Fruit fly (Drosophila melanogaster) whole organism, embryonic: Measurements from ENCODE around the gene Pgant7.

Source experiments
- Ada2b ChIP-seq: fragments of 200-800 bp; sonication (Bioruptor generic); IDR thresholded peaks from 2 replicates; pipeline ENCODE4 v1.3.6; 2022; ENCODE audit warnings: missing biosample characterization, missing genetic modification characterization
- Awh ChIP-seq: fragments of 200-800 bp; sonication (Bioruptor generic); IDR thresholded peaks from 2 replicates; pipeline ENCODE4, ENCODE4 v1.3.6; 2022; ENCODE audit warnings: missing biosample characterization, missing genetic modification characterization
- CG1024 ChIP-seq: fragments of 200-800 bp; sonication (Bioruptor generic); IDR thresholded peaks from 2 replicates; pipeline ENCODE4 v1.3.6; 2022; ENCODE audit warnings: missing biosample characterization, missing genetic modification characterization
- CG10462 ChIP-seq: fragments of 200-800 bp; sonication (Bioruptor generic); optimal IDR thresholded peaks from 2 replicates; lab custom pipeline; 2016; ENCODE audit warnings: missing biosample characterization, missing genetic modification characterization
- CG10543 ChIP-seq: fragments of 200-800 bp; sonication (Bioruptor generic); optimal IDR thresholded peaks from 3 replicates; lab custom pipeline; 2017; ENCODE audit warnings: missing biosample characterization, mild to moderate bottlenecking, missing genetic modification characterization, moderate library complexity
- CG1233 ChIP-seq: fragments of 200-800 bp; sonication (Bioruptor generic); optimal IDR thresholded peaks from 4 replicates; lab custom pipeline; 2018; ENCODE audit warnings: missing biosample characterization, mild to moderate bottlenecking, missing genetic modification characterization
- CG12744 ChIP-seq: fragments of 200-800 bp; sonication (Bioruptor generic); optimal IDR thresholded peaks from 2 replicates; lab custom pipeline; 2016; ENCODE audit warnings: missing biosample characterization, missing genetic modification characterization
- CG16813 ChIP-seq: fragments of 200-800 bp; sonication (Bioruptor generic); IDR thresholded peaks from 3 replicates; pipeline ENCODE4 v1.3.6; 2022; ENCODE audit warnings: missing biosample characterization, missing genetic modification characterization; ENCODE audit not compliant: partially characterized antibody
- CG16863 ChIP-seq: fragments of 200-800 bp; sonication (Bioruptor generic); optimal IDR thresholded peaks from 3 replicates; lab custom pipeline; 2016; ENCODE audit warnings: missing biosample characterization, missing genetic modification characterization
- CG18764 ChIP-seq: fragments of 200-800 bp; sonication (Bioruptor generic); optimal IDR thresholded peaks from 3 replicates; lab custom pipeline; 2016; ENCODE audit warnings: missing biosample characterization, missing genetic modification characterization
- CG5180 ChIP-seq: fragments of 200-800 bp; sonication (Bioruptor generic); optimal IDR thresholded peaks from 3 replicates; lab custom pipeline; 2017; ENCODE audit warnings: missing biosample characterization, missing genetic modification characterization, mild to moderate bottlenecking, moderate library complexity, missing genetic modification reagents
- CG5245 ChIP-seq: fragments of 200-800 bp; sonication (Bioruptor generic); optimal IDR thresholded peaks from 3 replicates; lab custom pipeline; 2016; ENCODE audit warnings: missing biosample characterization, missing genetic modification characterization
- CG6175 ChIP-seq: fragments of 200-800 bp; sonication (Bioruptor generic); IDR thresholded peaks from 3 replicates; pipeline ENCODE4 v1.3.6; 2022; ENCODE audit warnings: missing biosample characterization, missing genetic modification characterization
- CG6791 ChIP-seq: fragments of 200-800 bp; sonication (Bioruptor generic); IDR thresholded peaks from 3 replicates; pipeline ENCODE4 v1.3.6; 2022; ENCODE audit warnings: missing biosample characterization, missing genetic modification characterization; ENCODE audit not compliant: partially characterized antibody
- CG7271 ChIP-seq: fragments of 200-800 bp; sonication (Bioruptor generic); optimal IDR thresholded peaks from 2 replicates; lab custom pipeline; 2018; ENCODE audit warnings: missing biosample characterization, mild to moderate bottlenecking, missing genetic modification characterization, moderate library complexity
- CG8924 ChIP-seq: fragments of 200-800 bp; optimal IDR thresholded peaks from 3 replicates; lab custom pipeline; 2019; ENCODE audit warnings: missing biosample characterization, mild to moderate bottlenecking, missing genetic modification characterization, moderate library complexity
- CG9817 ChIP-seq: fragments of 200-800 bp; sonication (Bioruptor generic); optimal IDR thresholded peaks from 2 replicates; lab custom pipeline; 2018; ENCODE audit warnings: missing biosample characterization, mild to moderate bottlenecking, missing genetic modification characterization, moderate library complexity
- D ChIP-seq, 2 experiments: fragments of 200-800 bp in 1 of 2; fragments of >200 bp in 1 of 2; sonication (Bioruptor generic) in 1 of 2; optimal IDR thresholded peaks; 2 replicates in 1 of 2; 3 replicates in 1 of 2; lab custom pipeline; 2017; ENCODE audit warnings: mild to moderate bottlenecking in 1 of 2, missing biosample characterization in 1 of 2, missing genetic modification characterization in 1 of 2, missing genetic modification reagents in 1 of 2
- Doc3 ChIP-seq: fragments of 200-800 bp; sonication (Bioruptor generic); IDR thresholded peaks from 3 replicates; pipeline ENCODE4 v1.3.6; 2022; ENCODE audit warnings: missing biosample characterization, missing genetic modification characterization; ENCODE audit not compliant: partially characterized antibody
- Hand ChIP-seq: fragments of 200-800 bp; sonication (Bioruptor generic); optimal IDR thresholded peaks from 2 replicates; lab custom pipeline; 2017; ENCODE audit warnings: mild to moderate bottlenecking, missing biosample characterization, missing genetic modification reagents, missing genetic modification characterization
- HmgD ChIP-seq: fragments of 200-800 bp; sonication (Bioruptor generic); optimal IDR thresholded peaks from 3 replicates; lab custom pipeline; 2016; ENCODE audit warnings: missing biosample characterization, missing genetic modification characterization
- Med ChIP-seq: fragments of 200-800 bp; sonication (Bioruptor generic); peaks from one replicate; lab custom pipeline; 2016; ENCODE audit warnings: missing biosample characterization, missing genetic modification characterization, mild to moderate bottlenecking, inconsistent platforms, moderate library complexity
- NC2α ChIP-seq: fragments of 200-800 bp; sonication (Bioruptor generic); optimal IDR thresholded peaks from 2 replicates; lab custom pipeline; 2016; ENCODE audit warnings: missing biosample characterization, missing genetic modification characterization
- Nf-YC ChIP-seq: fragments of 200-800 bp; optimal IDR thresholded peaks from 3 replicates; lab custom pipeline; 2019; ENCODE audit warnings: missing biosample characterization, mild to moderate bottlenecking, missing genetic modification characterization, moderate library complexity
- Oli ChIP-seq: fragments of 200-800 bp; sonication (Bioruptor generic); optimal IDR thresholded peaks from 2 replicates; lab custom pipeline; 2018; ENCODE audit warnings: missing biosample characterization, mild to moderate bottlenecking, missing genetic modification characterization, moderate library complexity
- Rfx ChIP-seq: fragments of 200-800 bp; sonication (Bioruptor generic); IDR thresholded peaks from 2 replicates; pipeline ENCODE4 v1.3.6; 2022; ENCODE audit warnings: missing biosample characterization, missing genetic modification characterization
- Sry-β ChIP-seq: fragments of 200-800 bp; sonication (Bioruptor generic); optimal IDR thresholded peaks from 2 replicates; lab custom pipeline; 2018; ENCODE audit warnings: missing biosample characterization, mild to moderate bottlenecking, missing genetic modification characterization, moderate library complexity
- Sry-δ ChIP-seq: fragments of 200-800 bp; sonication (Bioruptor generic); optimal IDR thresholded peaks from 2 replicates; lab custom pipeline; 2016; ENCODE audit warnings: missing biosample characterization, missing genetic modification characterization
- Xbp1 ChIP-seq: fragments of 200-800 bp; sonication (Bioruptor generic); optimal IDR thresholded peaks from 3 replicates; lab custom pipeline; 2016; ENCODE audit warnings: missing biosample characterization, mild to moderate bottlenecking, missing genetic modification characterization
- bbx ChIP-seq: fragments of 200-800 bp; sonication (Bioruptor generic); IDR thresholded peaks from 2 replicates; pipeline ENCODE4 v1.3.6; 2022; ENCODE audit warnings: missing biosample characterization, missing genetic modification characterization; ENCODE audit not compliant: partially characterized antibody
- chif ChIP-seq, 2 experiments: fragments of 200-800 bp; sonication (Bioruptor generic); optimal IDR thresholded peaks; 3 replicates each; lab custom pipeline; 2016; ENCODE audit warnings: missing biosample characterization in 2 of 2, missing genetic modification characterization in 2 of 2
- crol ChIP-seq: fragments of 200-800 bp; sonication (Bioruptor generic); IDR thresholded peaks from 2 replicates; pipeline ENCODE4 v1.3.6; 2022; ENCODE audit warnings: missing biosample characterization, missing genetic modification characterization
- eve ChIP-seq, 2 experiments: fragments of >200 bp; optimal IDR thresholded peaks; 2 replicates each; lab custom pipeline; 2017; ENCODE audit warnings: missing biosample characterization in 2 of 2, missing genetic modification characterization in 2 of 2
- fd96Cb ChIP-seq: fragments of 200-800 bp; sonication (Bioruptor generic); optimal IDR thresholded peaks from 2 replicates; lab custom pipeline; 2018; ENCODE audit warnings: missing biosample characterization, mild to moderate bottlenecking, missing genetic modification characterization, moderate library complexity
- gce ChIP-seq: fragments of 200-800 bp; sonication (Bioruptor generic); IDR thresholded peaks from 3 replicates; pipeline ENCODE4 v1.3.6; 2022; ENCODE audit warnings: missing biosample characterization, missing genetic modification characterization
- grn ChIP-seq: fragments of 200-800 bp; sonication (Bioruptor generic); optimal IDR thresholded peaks from 3 replicates; lab custom pipeline; 2017; ENCODE audit warnings: missing biosample characterization, missing genetic modification characterization
- kay ChIP-seq: fragments of 200-800 bp; sonication (Bioruptor generic); optimal IDR thresholded peaks from 2 replicates; lab custom pipeline; 2016; ENCODE audit warnings: missing biosample characterization, missing genetic modification characterization
- lola ChIP-seq, 3 experiments: fragments of >200 bp in 2 of 3; fragments of 200-800 bp in 1 of 3; sonication (Bioruptor generic) in 1 of 3; optimal IDR thresholded peaks; 2 replicates each; lab custom pipeline; 2017 to 2019; ENCODE audit warnings: missing biosample characterization in 3 of 3, missing genetic modification characterization in 3 of 3, mild to moderate bottlenecking in 1 of 3, moderate library complexity in 1 of 3
- row ChIP-seq: fragments of 200-800 bp; sonication (Bioruptor generic); IDR thresholded peaks from 3 replicates; pipeline ENCODE4 v1.3.6; 2022; ENCODE audit warnings: missing biosample characterization, missing genetic modification characterization
- sens ChIP-seq: fragments of 200-800 bp; sonication (Bioruptor generic); peaks from one replicate; lab custom pipeline; 2016; ENCODE audit warnings: missing biosample characterization, missing genetic modification characterization
- shn ChIP-seq: fragments of 200-800 bp; sonication (Bioruptor generic); optimal IDR thresholded peaks from 3 replicates; lab custom pipeline; 2016; ENCODE audit warnings: missing biosample characterization, missing genetic modification characterization
- slp2 ChIP-seq: fragments of 200-800 bp; sonication (Bioruptor generic); optimal IDR thresholded peaks from 2 replicates; lab custom pipeline; 2016; ENCODE audit warnings: missing biosample characterization, missing genetic modification characterization
- sug ChIP-seq: fragments of 200-800 bp; optimal IDR thresholded peaks from 2 replicates; lab custom pipeline; 2019; ENCODE audit warnings: missing biosample characterization, mild to moderate bottlenecking, missing genetic modification characterization, moderate library complexity
- tgo ChIP-seq: fragments of 200-800 bp; sonication (Bioruptor generic); IDR thresholded peaks from 3 replicates; pipeline ENCODE4 v1.3.6; 2022; ENCODE audit warnings: missing biosample characterization, missing genetic modification characterization
- tna ChIP-seq: fragments of 200-800 bp; sonication (Bioruptor generic); IDR thresholded peaks from 2 replicates; pipeline ENCODE4 v1.3.6; 2022; ENCODE audit warnings: missing biosample characterization, missing genetic modification characterization; ENCODE audit not compliant: partially characterized antibody
- ttk ChIP-seq: fragments of 200-800 bp; sonication (Bioruptor generic); IDR thresholded peaks from 2 replicates; pipeline ENCODE4 v2.1.2; 2022; ENCODE audit warnings: missing biosample characterization, missing genetic modification characterization
- tup ChIP-seq: fragments of 200-800 bp; sonication (Bioruptor generic); optimal IDR thresholded peaks from 2 replicates; lab custom pipeline; 2016; ENCODE audit warnings: missing biosample characterization, mild to moderate bottlenecking, missing genetic modification characterization, moderate library complexity
- unpg ChIP-seq: fragments of 200-800 bp; sonication (Bioruptor generic); optimal IDR thresholded peaks from 3 replicates; lab custom pipeline; 2018; ENCODE audit warnings: missing biosample characterization, mild to moderate bottlenecking, missing genetic modification characterization, moderate library complexity
- usp ChIP-seq: fragments of >200 bp; optimal IDR thresholded peaks from 2 replicates; lab custom pipeline; 2017; ENCODE audit warnings: missing biosample characterization, missing genetic modification characterization
- zen ChIP-seq: fragments of 200-800 bp; sonication (Bioruptor generic); optimal IDR thresholded peaks from 3 replicates; lab custom pipeline; 2018; ENCODE audit warnings: missing biosample characterization, mild to moderate bottlenecking, missing genetic modification characterization, moderate library complexity

Gene Pgant7

dm6 chrX:18515988-18516541 is 16.3 kb upstream of the Pgant7 start:
- TF ChIP-seq tna (GFP tag; lab: Robert Waterston, UW) (no peak), Nf-YC (tag; lab: Kevin White, UChicago) (peak; percentile 22), Rfx (GFP tag; lab: Robert Waterston, UW) (peak; percentile 53), bbx (GFP tag; lab: Robert Waterston, UW) (no peak), CG12744 (GFP tag; lab: Kevin White, UChicago) (no peak), sens (GFP tag; lab: Kevin White, UChicago) (peak; percentile 85), Ada2b (peak; percentile 22; the same call in 1 of the 2 replicates), lola (GFP tag; optimal IDR thresholded peaks at IDR 0.05; lab: Kevin White, UChicago) (peak in 1 of 3 experiments; percentile 19), CG1024 (GFP tag; lab: Robert Waterston, UW) (0 out of 2 replicates have a peak, but pooled peaks have one; percentile 12), CG8924 (tag; lab: Kevin White, UChicago) (peak; percentile 25), usp (GFP tag; lab: Kevin White, UChicago) (no peak), ttk (GFP tag; lab: Robert Waterston, UW) (no peak), Med (GFP tag; lab: Kevin White, UChicago) (peak; percentile 66), CG6175 (GFP tag; lab: Robert Waterston, UW) (peak; percentile 21; the same call in 1 of the 3 replicates), zen (tag; lab: Kevin White, UChicago) (no peak), eve (GFP tag; optimal IDR thresholded peaks at IDR 0.05; lab: Kevin White, UChicago) (no peak), CG1233 (peak; percentile 12), CG9817 (tag; lab: Kevin White, UChicago) (peak; percentile 15), chif (GFP tag; optimal IDR thresholded peaks at IDR 0.05; lab: Kevin White, UChicago) (peak in 1 of 2 experiments; percentile 13), unpg (GFP tag; lab: Kevin White, UChicago) (peak; percentile 0), Xbp1 (GFP tag; lab: Kevin White, UChicago) (peak; percentile 1), gce (GFP tag; lab: Robert Waterston, UW) (no peak), Hand (GFP tag; lab: Kevin White, UChicago) (no peak), tgo (GFP tag; lab: Robert Waterston, UW) (no peak), Awh (GFP tag; lab: Robert Waterston, UW) (no peak), Doc3 (GFP tag; lab: Robert Waterston, UW) (no peak), tup (GFP tag; lab: Kevin White, UChicago) (no peak), sug (peak; percentile 46), row (peak; percentile 89), CG16863 (no peak), CG10543 (peak; percentile 17), HmgD (GFP tag; lab: Kevin White, UChicago) (no peak), CG5180 (GFP tag; lab: Kevin White, UChicago) (no peak), Sry-δ (GFP tag; lab: Kevin White, UChicago) (peak; percentile 6), Oli (tag; lab: Kevin White, UChicago) (no peak), kay (GFP tag; lab: Kevin White, UChicago) (peak; percentile 24), CG16813 (GFP tag; lab: Robert Waterston, UW) (no peak), D (optimal IDR thresholded peaks at IDR 0.05; lab: Kevin White, UChicago) (no peak), D (GFP tag; optimal IDR thresholded peaks at IDR 0.05; lab: Kevin White, UChicago) (no peak), shn (peak; percentile 12), crol (GFP tag; lab: Robert Waterston, UW) (no peak), CG18764 (GFP tag; lab: Kevin White, UChicago) (no peak), fd96Cb (no peak), slp2 (GFP tag; lab: Kevin White, UChicago) (no peak), CG7271 (tag; lab: Kevin White, UChicago) (no peak), CG10462 (no peak), CG6791 (no peak), grn (GFP tag; lab: Kevin White, UChicago) (no peak), CG5245 (GFP tag; lab: Kevin White, UChicago) (no peak), NC2α (no peak), Sry-β (peak; percentile 98)
